Worm (Caenorhabditis elegans) whole organism, L4 larva: ENCODE data around the gene unc-33.
A peak's percentile ranks its signal among the peaks of the same experiment; 100 is the strongest.

ENCODE experiments used
- F37D6.2 ChIP-seq: sonication (generic microtip); optimal IDR thresholded peaks from 2 replicates; lab custom pipeline; 2016; ENCODE audit warnings: mild to moderate bottlenecking, missing genetic modification characterization, missing compliant biosample characterization
- F49E8.2 ChIP-seq: sonication (generic microtip); optimal IDR thresholded peaks from 2 replicates; lab custom pipeline; 2016; ENCODE audit warnings: missing compliant biosample characterization, mild to moderate bottlenecking, missing genetic modification characterization, borderline replicate concordance
- Y5F2A.4 ChIP-seq: fragments of 200-800 bp; sonication (Bioruptor generic); optimal IDR thresholded peaks from 2 replicates; lab custom pipeline; 2018; ENCODE audit warnings: mild to moderate bottlenecking, missing genetic modification characterization, missing compliant biosample characterization
- ceh-44 ChIP-seq: fragments of 200-800 bp; sonication (Bioruptor generic); IDR thresholded peaks from 2 replicates; pipeline ENCODE4 v1.3.6; 2022; ENCODE audit warnings: missing genetic modification reagents, missing genetic modification characterization, missing compliant biosample characterization
- ces-1 ChIP-seq: fragments of 150-350 bp; sonication (generic microtip); optimal IDR thresholded peaks from 4 replicates; lab custom pipeline; 2014; ENCODE audit warnings: missing biosample characterization, missing genetic modification reagents, missing genetic modification characterization
- cey-2 ChIP-seq: sonication (generic microtip); optimal IDR thresholded peaks from 3 replicates; lab custom pipeline; 2017; ENCODE audit warnings: missing genetic modification characterization, mild to moderate bottlenecking, missing compliant biosample characterization, antibody characterized with exemption, borderline replicate concordance; ENCODE audit not compliant: insufficient read depth
- daf-12 ChIP-seq: fragments of 150-350 bp; optimal IDR thresholded peaks from 2 replicates; lab custom pipeline; 2014; ENCODE audit warnings: missing biosample characterization, missing genetic modification reagents, missing genetic modification characterization
- daf-16 ChIP-seq, 3 experiments: sonication (generic microtip); optimal IDR thresholded peaks; 2 replicates each; lab custom pipeline; 2016 to 2017; ENCODE audit warnings: missing genetic modification characterization in 3 of 3, missing genetic modification reagents in 3 of 3, mild to moderate bottlenecking in 2 of 3, missing compliant biosample characterization in 2 of 3, missing biosample characterization in 1 of 3, moderate library complexity in 1 of 3
- daf-8 ChIP-seq: fragments of 200-800 bp; sonication (Bioruptor generic); IDR thresholded peaks from 2 replicates; pipeline ENCODE4 v1.3.6; 2022; ENCODE audit warnings: missing genetic modification characterization, missing compliant biosample characterization
- dmd-8 ChIP-seq: fragments of 200-800 bp; sonication (Bioruptor generic); IDR thresholded peaks from 2 replicates; pipeline ENCODE4 v1.3.6; 2022; ENCODE audit warnings: missing genetic modification characterization, missing compliant biosample characterization
- dve-1 ChIP-seq: sonication (generic microtip); optimal IDR thresholded peaks from 2 replicates; lab custom pipeline; 2017; ENCODE audit warnings: antibody characterized with exemption, mild to moderate bottlenecking, missing genetic modification characterization, missing compliant biosample characterization; ENCODE audit not compliant: insufficient read depth
- egl-27 ChIP-seq: sonication (generic microtip); optimal IDR thresholded peaks from 3 replicates; lab custom pipeline; 2017; ENCODE audit warnings: missing biosample characterization, missing genetic modification reagents, missing genetic modification characterization
- hif-1 ChIP-seq, 2 experiments: sonication (generic microtip); optimal IDR thresholded peaks; 2 replicates each; lab custom pipeline; 2016 to 2017; ENCODE audit warnings: missing compliant biosample characterization in 2 of 2, missing genetic modification characterization in 2 of 2, missing genetic modification reagents in 2 of 2, missing genotype in 2 of 2, mild to moderate bottlenecking in 1 of 2
- hlh-30 ChIP-seq: sonication (generic microtip); optimal IDR thresholded peaks from 2 replicates; lab custom pipeline; 2017; ENCODE audit warnings: antibody characterized with exemption, mild to moderate bottlenecking, missing genetic modification characterization, missing compliant biosample characterization; ENCODE audit not compliant: insufficient read depth
- lin-13 ChIP-seq: fragments of 150-350 bp; optimal IDR thresholded peaks from 2 replicates; lab custom pipeline; 2014; ENCODE audit warnings: missing biosample characterization, missing genetic modification reagents, missing genetic modification characterization
- lin-15B ChIP-seq: fragments of 150-350 bp; sonication (generic microtip); optimal IDR thresholded peaks from 3 replicates; lab custom pipeline; 2014; ENCODE audit warnings: missing biosample characterization, missing genetic modification characterization
- lin-39 ChIP-seq: fragments of 150-350 bp; optimal IDR thresholded peaks from 2 replicates; lab custom pipeline; 2014; ENCODE audit warnings: missing biosample characterization, missing genetic modification reagents, missing genetic modification characterization
- nhr-111 ChIP-seq: fragments of 200-800 bp; sonication (Bioruptor generic); optimal IDR thresholded peaks from 2 replicates; lab custom pipeline; 2018; ENCODE audit warnings: mild to moderate bottlenecking, missing genetic modification characterization, missing compliant biosample characterization
- nhr-237 ChIP-seq: sonication (generic microtip); optimal IDR thresholded peaks from 2 replicates; lab custom pipeline; 2017; ENCODE audit warnings: missing biosample characterization, missing genetic modification characterization
- nhr-76 ChIP-seq: fragments of 150-350 bp; optimal IDR thresholded peaks from 2 replicates; lab custom pipeline; 2014; ENCODE audit warnings: missing biosample characterization, missing genetic modification characterization
- nhr-77 ChIP-seq: fragments of 150-350 bp; optimal IDR thresholded peaks from 2 replicates; lab custom pipeline; 2014; ENCODE audit warnings: missing biosample characterization, missing genetic modification characterization
- pha-4 ChIP-seq, 2 experiments: fragments of 150-350 bp in 1 of 2; fragments of 200-800 bp in 1 of 2; sonication (Bioruptor generic) in 1 of 2; IDR thresholded peaks in 1 of 2; optimal IDR thresholded peaks in 1 of 2; 2 replicates each; pipeline versions ENCODE4 v1.3.6 to Lab custom; 2014 to 2022; ENCODE audit warnings: missing genetic modification characterization in 2 of 2, missing genetic modification reagents in 2 of 2, missing biosample characterization in 1 of 2, missing compliant biosample characterization in 1 of 2
- php-3 ChIP-seq: fragments of 200-800 bp; sonication (Bioruptor generic); IDR thresholded peaks from 2 replicates; pipeline ENCODE4 v1.3.6; 2022; ENCODE audit warnings: missing genetic modification reagents, missing genetic modification characterization, missing compliant biosample characterization
- rbr-2 ChIP-seq: sonication (generic microtip); optimal IDR thresholded peaks from 2 replicates; lab custom pipeline; 2016; ENCODE audit warnings: missing genotype, missing genetic modification characterization, missing compliant biosample characterization
- set-16 ChIP-seq: fragments of 200-800 bp; sonication (Bioruptor generic); IDR thresholded peaks from 2 replicates; pipeline ENCODE4 v1.3.6; 2022; ENCODE audit warnings: missing genetic modification reagents, missing genetic modification characterization, missing compliant biosample characterization
- tag-97 ChIP-seq: fragments of 200-800 bp; sonication (Bioruptor generic); IDR thresholded peaks from 2 replicates; pipeline ENCODE4 v1.3.6; 2022; ENCODE audit warnings: missing genetic modification characterization, missing compliant biosample characterization
- tra-1 ChIP-seq: fragments of 200-800 bp; sonication (Bioruptor generic); IDR thresholded peaks from 2 replicates; pipeline ENCODE4 v1.3.6; 2022; ENCODE audit warnings: missing genetic modification reagents, missing genetic modification characterization, missing compliant biosample characterization
- unc-62 ChIP-seq, 3 experiments: fragments of 150-350 bp in 1 of 3; sonication (generic microtip); optimal IDR thresholded peaks in 2 of 3; peaks in 1 of 3; 1 replicate in 1 of 3; 2 replicates in 2 of 3; lab custom pipeline; 2014 to 2017; ENCODE audit warnings: missing biosample characterization in 3 of 3, missing genetic modification characterization in 3 of 3, missing genetic modification reagents in 3 of 3, missing genotype in 1 of 3
- zip-2 ChIP-seq: fragments of 150-350 bp; optimal IDR thresholded peaks from 2 replicates; lab custom pipeline; 2014; ENCODE audit warnings: missing biosample characterization, missing genetic modification characterization

The unc-33 gene

DNA sequence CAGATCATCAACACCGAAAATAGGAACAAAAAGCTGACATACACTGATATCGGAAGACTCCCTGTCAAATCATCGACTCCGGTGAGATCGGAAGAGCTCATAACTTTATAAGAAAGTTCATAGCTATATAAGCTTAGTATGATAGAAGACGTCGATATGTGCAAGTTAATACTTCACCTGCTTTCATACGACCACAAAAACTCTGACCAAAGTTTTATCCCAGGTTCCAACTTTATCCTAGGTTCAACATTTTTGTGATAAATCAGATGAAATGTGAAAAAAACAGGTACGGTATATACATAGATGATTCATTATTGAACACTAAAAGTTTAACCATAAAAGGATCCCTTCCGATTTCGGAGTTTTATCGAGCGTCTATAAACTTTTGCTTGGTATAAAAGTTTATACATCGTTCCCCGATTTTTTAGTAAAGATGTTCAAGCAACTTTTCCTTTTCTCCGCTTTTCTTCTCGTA lies 37.7 kb upstream of the unc-33 start, which contains the start of the genes srz-70 and C09G12.5:
TSS of gene srz-70 (minus strand) at position 101 of the 475 bp plus-strand sequence.
TSS of gene C09G12.5 (plus strand) at position 425 of the 475 bp plus-strand sequence.
- TF ChIP-seq nhr-77 (tag; lab: Kevin White, UChicago) (no peak), lin-15B (no peak), F37D6.2 (tag; lab: Kevin White, UChicago) (no peak), nhr-76 (tag; lab: Kevin White, UChicago) (no peak), zip-2 (tag; lab: Kevin White, UChicago) (no peak), dve-1 (no peak), dmd-8 (GFP tag; lab: Robert Waterston, UW) (no peak), pha-4 (GFP tag; IDR thresholded peaks at IDR 0.05; lab: Robert Waterston, UW) (no peak), pha-4 (tag; optimal IDR thresholded peaks at IDR 0.05; lab: Kevin White, UChicago) (no peak), set-16 (no peak)

- TF ChIP-seq tra-1 (GFP tag; lab: Robert Waterston, UW) = no peak
- no peak for TF ChIP-seq php-3 (GFP tag; lab: Robert Waterston, UW)
- TF ChIP-seq ces-1 = no peak
- no peak for TF ChIP-seq ceh-44 (GFP tag; lab: Robert Waterston, UW)
- TF ChIP-seq daf-8 (GFP tag; lab: Robert Waterston, UW) = no peak
- TF ChIP-seq daf-16 (GFP tag; optimal IDR thresholded peaks at IDR 0.05; lab: Kevin White, UChicago) = no peak
- TF ChIP-seq daf-16 (tag; optimal IDR thresholded peaks at IDR 0.05; lab: Kevin White, UChicago) = no peak
- no peak for TF ChIP-seq F49E8.2 (tag; lab: Kevin White, UChicago)
- no peak for TF ChIP-seq F37D6.2 (tag; lab: Kevin White, UChicago)
- no peak for TF ChIP-seq set-16
- no peak for TF ChIP-seq lin-39 (tag; lab: Kevin White, UChicago)
- no peak for TF ChIP-seq dve-1
- no peak for TF ChIP-seq cey-2 (tag; lab: Kevin White, UChicago)
- TF ChIP-seq nhr-237 (tag; lab: Kevin White, UChicago) = no peak
- no peak for TF ChIP-seq pha-4 (GFP tag; IDR thresholded peaks at IDR 0.05; lab: Robert Waterston, UW)
- TF ChIP-seq pha-4 (tag; optimal IDR thresholded peaks at IDR 0.05; lab: Kevin White, UChicago) = no peak
- no peak for TF ChIP-seq egl-27 (tag; lab: Kevin White, UChicago)
- no peak for TF ChIP-seq rbr-2 (tag; lab: Kevin White, UChicago)
- TF ChIP-seq nhr-111 (GFP tag; lab: Kevin White, UChicago) = no peak
- no peak for TF ChIP-seq lin-13
- TF ChIP-seq Y5F2A.4 (GFP tag; lab: Kevin White, UChicago) = no peak
- no peak for TF ChIP-seq hlh-30 (tag; lab: Kevin White, UChicago)
- TF ChIP-seq, all 104 proteins: peak for 0
Observed at ce11 chrIV:3481760-3482159, 34.9 kb upstream of the unc-33 start, which contains the start of gene srz-37. Gene srz-37 (minus strand): TSS chrIV:3481860.

- TF ChIP-seq lin-15B (no peak), unc-62 (GFP tag; optimal IDR thresholded peaks at IDR 0.05 in 1 of 2; lab: Kevin White, UChicago) (peak in 1 of 2 experiments; percentile 96), unc-62 (tag; optimal IDR thresholded peaks at IDR 0.05; lab: Kevin White, UChicago) (no peak)
Observed at ce11 chrIV:3482195-3482959, 34.3 kb upstream of the unc-33 start, which contains the start of gene srz-82. Gene srz-82 (plus strand): TSS chrIV:3482895.

DNA sequence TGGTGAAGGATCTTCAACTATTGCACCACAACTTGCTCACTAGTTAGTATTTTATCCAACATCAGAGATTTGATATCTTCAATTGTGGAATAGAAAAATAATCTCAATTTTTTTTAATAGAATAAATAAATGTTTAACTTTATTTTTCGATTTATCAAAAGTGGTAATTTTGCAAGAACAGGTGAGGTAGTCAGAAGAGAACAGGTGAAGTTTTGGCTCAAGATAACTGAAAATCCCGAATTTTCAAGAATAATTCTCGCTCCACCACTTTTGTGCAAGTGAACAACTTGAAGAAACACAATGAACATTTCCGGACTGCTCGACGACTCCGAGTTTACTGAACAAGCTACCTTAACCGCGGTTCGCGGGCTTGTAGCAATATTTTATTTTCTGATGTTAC lies 25.2 kb upstream of the unc-33 start, which contains the start of gene srz-78:
TSS of gene srz-78 (plus strand) at position 301 of the 400 bp plus-strand sequence.
- TF ChIP-seq tag-97 (GFP tag; lab: Robert Waterston, UW) (no peak), daf-12 (tag; lab: Kevin White, UChicago) (no peak), hif-1 (tag; optimal IDR thresholded peaks at IDR 0.05; lab: Kevin White, UChicago) (no peak)
